Fruit fly (Drosophila melanogaster): Measurements from ENCODE around the gene dco.

DNA sequence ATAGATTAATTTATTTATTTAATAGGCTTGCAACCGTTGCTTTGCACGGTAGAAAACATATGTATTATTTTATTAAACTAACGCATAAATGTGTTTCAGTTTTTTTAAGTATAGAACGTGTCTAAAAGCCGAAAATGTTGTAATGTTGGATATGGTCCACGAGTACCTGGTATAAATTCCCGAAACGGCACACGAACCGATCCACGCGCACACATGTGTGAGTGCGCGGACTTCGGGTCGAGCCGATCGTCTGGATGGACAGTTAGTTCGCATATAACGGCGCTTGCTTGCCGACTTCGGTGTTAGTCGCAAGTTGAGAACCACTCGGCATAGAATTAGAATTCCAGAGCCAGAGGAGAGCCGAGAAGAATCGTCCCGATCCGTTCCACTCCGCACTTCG, 12.4 kb downstream of the dco start, which contains the start of gene Alp4:
- no peak for TF ChIP-seq CG31388 (GFP tag; optimal IDR thresholded peaks at IDR 0.05)
- no peak for TF ChIP-seq lola (GFP tag; optimal IDR thresholded peaks at IDR 0.05)
- no peak for TF ChIP-seq CG32767 (GFP tag; IDR thresholded peaks at IDR 0.05)
- no peak for TF ChIP-seq en (GFP tag; optimal IDR thresholded peaks at IDR 0.05)
- TF ChIP-seq CG3838 (GFP tag; optimal IDR thresholded peaks at IDR 0.05), result no peak
- TF ChIP-seq hb (GFP tag; IDR thresholded peaks at IDR 0.05; ENCODE audit: partially characterized antibody), result no peak
- TF ChIP-seq ssp (GFP tag; IDR thresholded peaks at IDR 0.05), result no peak
- no peak for TF ChIP-seq wek (GFP tag; optimal IDR thresholded peaks at IDR 0.05)
- TF ChIP-seq gsb-n (tag; optimal IDR thresholded peaks at IDR 0.05), result no peak
- no peak for TF ChIP-seq CG12659 (GFP tag; optimal IDR thresholded peaks at IDR 0.05)
- no peak for TF ChIP-seq cad (GFP tag; optimal IDR thresholded peaks at IDR 0.05)
- TF ChIP-seq z (GFP tag; IDR thresholded peaks at IDR 0.05), result no peak
- no peak for TF ChIP-seq CG13624 (GFP tag; optimal IDR thresholded peaks at IDR 0.05)
- no peak for TF ChIP-seq Blimp-1 (GFP tag; optimal IDR thresholded peaks at IDR 0.05)
